Fruit fly (Drosophila melanogaster): ENCODE measurements around the gene CG43732.

CG43732 gene

DNA sequence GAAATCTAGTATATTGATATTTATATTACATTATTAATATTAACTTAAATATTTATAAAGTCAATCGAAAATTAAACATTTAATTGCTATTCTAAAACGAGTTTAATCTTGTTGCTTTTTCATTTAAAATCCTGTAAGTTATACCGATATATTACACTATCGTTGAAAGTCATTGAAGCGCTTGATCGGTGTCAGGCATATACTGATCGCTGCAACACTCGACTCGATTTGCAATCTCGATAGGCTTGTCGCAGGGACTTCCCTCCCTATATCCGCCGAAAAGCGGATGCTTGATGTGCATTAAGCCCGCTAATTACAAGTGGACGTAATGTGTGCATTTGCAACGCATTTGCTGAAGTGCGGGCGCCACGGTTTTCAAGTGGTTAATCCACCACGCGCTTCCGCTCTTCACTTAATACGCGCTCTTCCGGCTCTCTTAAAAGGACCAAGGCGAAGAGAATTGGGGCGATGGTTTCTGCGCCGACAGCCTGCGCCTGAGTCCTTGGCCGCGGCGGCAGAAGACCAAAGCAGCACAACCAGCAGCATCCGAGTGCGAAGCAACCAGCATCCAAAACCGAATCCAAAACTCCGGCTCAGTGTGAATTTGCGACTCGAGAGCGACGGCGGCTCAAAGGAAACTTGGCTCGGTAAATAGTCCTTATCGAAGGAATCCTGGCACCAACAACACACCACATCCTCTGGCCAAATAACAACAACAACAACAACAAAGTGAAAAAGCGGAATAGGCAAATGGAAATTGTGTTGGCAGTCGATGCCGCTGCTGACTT lies 20.9 kb upstream of the CG43732 start, which contains the start of gene CG42613 (continued):
- TF ChIP-seq gro (GFP tag; optimal IDR thresholded peaks at IDR 0.05) = no peak
- TF ChIP-seq B-H1 (GFP tag; IDR thresholded peaks at IDR 0.05) = peak; percentile 14; the same call in 1 of the 3 replicates
- TF ChIP-seq hkb (optimal IDR thresholded peaks at IDR 0.05) = no peak
- TF ChIP-seq hkb (GFP tag; IDR thresholded peaks at IDR 0.05) = peak; percentile 70
- TF ChIP-seq CG43689 (GFP tag; IDR thresholded peaks at IDR 0.05) = no peak
- peak; percentile 75 for TF ChIP-seq CG18764 (GFP tag; optimal IDR thresholded peaks at IDR 0.05)
- TF ChIP-seq CG12744 (GFP tag; optimal IDR thresholded peaks at IDR 0.05) = peak; percentile 59
- TF ChIP-seq CG18011 (GFP tag; optimal IDR thresholded peaks at IDR 0.05) = peak; percentile 96
- peak; percentile 81 for TF ChIP-seq slbo (GFP tag; IDR thresholded peaks at IDR 0.05)
- TF ChIP-seq CG11456 (GFP tag; IDR thresholded peaks at IDR 0.05) = peak; percentile 83
- peak; percentile 42 for TF ChIP-seq fd3F (GFP tag; optimal IDR thresholded peaks at IDR 0.05)
- TF ChIP-seq CG16779 (GFP tag; IDR thresholded peaks at IDR 0.05) = no peak
- TF ChIP-seq CG33557 (GFP tag; optimal IDR thresholded peaks at IDR 0.05) = peak; percentile 62
- TF ChIP-seq gsb (GFP tag; IDR thresholded peaks at IDR 0.05) = no peak
- no peak for TF ChIP-seq ham (GFP tag; IDR thresholded peaks at IDR 0.05)
- TF ChIP-seq repo (GFP tag; optimal IDR thresholded peaks at IDR 0.05) = no peak
- peak; percentile 17 for TF ChIP-seq Sox102F (GFP tag; optimal IDR thresholded peaks at IDR 0.05)
- TF ChIP-seq CG34224 (GFP tag; IDR thresholded peaks at IDR 0.05; ENCODE audit: partially characterized antibody) = peak; percentile 68; the same call in 1 of the 3 replicates
- peak; percentile 57 for TF ChIP-seq CG14965 (GFP tag; optimal IDR thresholded peaks at IDR 0.05; ENCODE audit: borderline replicate concordance)
- no peak for TF ChIP-seq GATAe (GFP tag; conservative IDR thresholded peaks at IDR 0.05)
- peak; percentile 14 for TF ChIP-seq bigmax (GFP tag; optimal IDR thresholded peaks at IDR 0.05)
- TF ChIP-seq CG7839 (tag; optimal IDR thresholded peaks at IDR 0.05) = peak; percentile 37
- peak; percentile 60 for TF ChIP-seq maf-S (GFP tag; optimal IDR thresholded peaks at IDR 0.05)
- no peak for TF ChIP-seq cg (GFP tag; optimal IDR thresholded peaks at IDR 0.05)
- no peak for TF ChIP-seq CHES-1-like (GFP tag; optimal IDR thresholded peaks at IDR 0.05)
- TF ChIP-seq tup (GFP tag; optimal IDR thresholded peaks at IDR 0.05) = no peak
- no peak for TF ChIP-seq az2 (GFP tag; optimal IDR thresholded peaks at IDR 0.05)
- TF ChIP-seq CG6765 (GFP tag; optimal IDR thresholded peaks at IDR 0.05) = peak; percentile 64
- no peak for TF ChIP-seq CG31388 (GFP tag; optimal IDR thresholded peaks at IDR 0.05)
- TF ChIP-seq CG31365 (tag; optimal IDR thresholded peaks at IDR 0.05) = peak; percentile 69
- TF ChIP-seq Dbx (GFP tag; IDR thresholded peaks at IDR 0.05) = peak; percentile 49; the same call in 2 of the 3 replicates
- TF ChIP-seq Mad (GFP tag; optimal IDR thresholded peaks at IDR 0.05) = peak; percentile 47
- peak; percentile 9 for TF ChIP-seq zfh2 (GFP tag; optimal IDR thresholded peaks at IDR 0.05)
- peak; percentile 80 for TF ChIP-seq fd64A (GFP tag; optimal IDR thresholded peaks at IDR 0.05)
- peak; percentile 42; the same call in 1 of the 2 replicates for TF ChIP-seq Awh (GFP tag; IDR thresholded peaks at IDR 0.05)
- TF ChIP-seq CG1602 (GFP tag; optimal IDR thresholded peaks at IDR 0.05) = no peak
- peak; percentile 13 for TF ChIP-seq Six4 (GFP tag; optimal IDR thresholded peaks at IDR 0.05)
- TF ChIP-seq CG15696 (tag; optimal IDR thresholded peaks at IDR 0.05) = no peak
- 0 out of 3 replicates have a peak, but pooled peaks have one; percentile 60 for TF ChIP-seq HLH4C (GFP tag; IDR thresholded peaks at IDR 0.05; ENCODE audit: partially characterized antibody)
- peak; percentile 72 for TF ChIP-seq Dad (GFP tag; optimal IDR thresholded peaks at IDR 0.05)
- TF ChIP-seq CG9727 (GFP tag; optimal IDR thresholded peaks at IDR 0.05) = peak; percentile 78
- 0 out of 2 replicates have a peak, but pooled peaks have one; percentile 42 for TF ChIP-seq inv (GFP tag; IDR thresholded peaks at IDR 0.05; ENCODE audit: partially characterized antibody)
- TF ChIP-seq org-1 (GFP tag; optimal IDR thresholded peaks at IDR 0.05) = peak; percentile 50
- no peak for TF ChIP-seq ftz-f1 (GFP tag; optimal IDR thresholded peaks at IDR 0.05)
- TF ChIP-seq CG2129 (GFP tag; IDR thresholded peaks at IDR 0.05; ENCODE audit: partially characterized antibody) = peak; percentile 46; the same call in 1 of the 2 replicates
- peak; percentile 50 for TF ChIP-seq p53 (GFP tag; optimal IDR thresholded peaks at IDR 0.05)
- peak; percentile 35 for TF ChIP-seq CG6654 (GFP tag; optimal IDR thresholded peaks at IDR 0.05)
- peak; percentile 72 for TF ChIP-seq Deaf1 (tag; optimal IDR thresholded peaks at IDR 0.05)
- no peak for TF ChIP-seq crol (GFP tag; IDR thresholded peaks at IDR 0.05)
